Worm (Caenorhabditis elegans): ENCODE results near the gene Y47D7A.18.
A peak's percentile ranks its signal among the peaks of the same experiment; 100 is the strongest.

Y47D7A.18 gene

ce11 chrV:4371309-4371933 is 45.2 kb downstream of the Y47D7A.18 start, which contains the start of the genes gmpr-1 and fipp-1:
Gene gmpr-1 (minus strand): TSS chrV:4371383.
Gene fipp-1 (plus strand): TSS chrV:4371807.
- TF ChIP-seq elt-1 (tag; optimal IDR thresholded peaks at IDR 0.05; ENCODE audit: borderline replicate concordance, insufficient read depth) = no peak
- TF ChIP-seq M03D4.4 (tag; optimal IDR thresholded peaks at IDR 0.05) = no peak
- no peak for TF ChIP-seq cnd-1 (tag; optimal IDR thresholded peaks at IDR 0.05)
- TF ChIP-seq ces-1 (GFP tag; optimal IDR thresholded peaks at IDR 0.05) = peak; percentile 46
- TF ChIP-seq mep-1 (tag; optimal IDR thresholded peaks at IDR 0.05) = peak; percentile 54
- peak; percentile 0 for TF ChIP-seq zip-8 (tag; optimal IDR thresholded peaks at IDR 0.05)
- no peak for TF ChIP-seq unc-39 (tag; optimal IDR thresholded peaks at IDR 0.05)
- no peak for TF ChIP-seq flh-1 (GFP tag; optimal IDR thresholded peaks at IDR 0.05)
- TF ChIP-seq elt-3 (tag; optimal IDR thresholded peaks at IDR 0.05) = no peak
- TF ChIP-seq nhr-237 (tag; optimal IDR thresholded peaks at IDR 0.05) = no peak
- peak; percentile 15 for TF ChIP-seq lsy-2 (tag; optimal IDR thresholded peaks at IDR 0.05)
- TF ChIP-seq hlh-1 (tag; optimal IDR thresholded peaks at IDR 0.05) = no peak
- peak; percentile 42 for TF ChIP-seq pha-4 (tag; optimal IDR thresholded peaks at IDR 0.05)

ce11 chrV:4370515-4370914 is 46.1 kb downstream of the Y47D7A.18 start:
- TF ChIP-seq elt-3 (tag; optimal IDR thresholded peaks at IDR 0.05) = no peak
- no peak for TF ChIP-seq bed-3 (GFP tag; optimal IDR thresholded peaks at IDR 0.05)

- TF ChIP-seq bed-3 (GFP tag; optimal IDR thresholded peaks at IDR 0.05) (no peak), pha-4 (tag; optimal IDR thresholded peaks at IDR 0.05) (no peak), nhr-28 (tag; optimal IDR thresholded peaks at IDR 0.05) (no peak), mls-2 (tag; optimal IDR thresholded peaks at IDR 0.05) (no peak), cnd-1 (tag; optimal IDR thresholded peaks at IDR 0.05) (no peak), elt-1 (tag; optimal IDR thresholded peaks at IDR 0.05; ENCODE audit: borderline replicate concordance, insufficient read depth) (no peak), nhr-76 (tag; optimal IDR thresholded peaks at IDR 0.05) (no peak), ceh-83 (GFP tag; optimal IDR thresholded peaks at IDR 0.05) (no peak), ztf-11 (tag; optimal IDR thresholded peaks at IDR 0.05) (no peak), lin-13 (tag; optimal IDR thresholded peaks at IDR 0.05) (no peak), drap-1 (GFP tag; optimal IDR thresholded peaks at IDR 0.05) (no peak), flh-1 (GFP tag; optimal IDR thresholded peaks at IDR 0.05) (no peak), M03D4.4 (tag; optimal IDR thresholded peaks at IDR 0.05) (no peak), nhr-12 (tag; optimal IDR thresholded peaks at IDR 0.05) (no peak), mab-5 (tag; optimal IDR thresholded peaks at IDR 0.05) (no peak), unc-120 (tag; optimal IDR thresholded peaks at IDR 0.05; ENCODE audit: poor library complexity, severe bottlenecking) (no peak), sem-2 (GFP tag; optimal IDR thresholded peaks at IDR 0.05) (no peak), ceh-43 (GFP tag; optimal IDR thresholded peaks at IDR 0.05) (no peak), unc-39 (tag; optimal IDR thresholded peaks at IDR 0.05) (no peak)
Measured at ce11 chrV:4366440-4366839, 50.2 kb downstream of the Y47D7A.18 start, which contains the start of gene F32D1.11. Gene F32D1.11 (minus strand): TSS chrV:4366540.
